Worm (Caenorhabditis elegans): ENCODE measurements around the gene F56A8.8.
A peak's percentile ranks its signal among the peaks of the same experiment; 100 is the strongest.

The F56A8.8 gene

ce11 chrIII:13296289-13296874, 10.9 kb downstream of the F56A8.8 start, which contains the start of gene npp-18 (continued):
- TF ChIP-seq arid-1 (GFP tag; conservative IDR thresholded peaks at IDR 0.05) (0 out of 2 replicates have a peak, but pooled peaks have one; percentile 15), hlh-30 (tag; optimal IDR thresholded peaks at IDR 0.05; ENCODE audit: insufficient read depth) (peak; percentile 4), ceh-20 (GFP tag; IDR thresholded peaks at IDR 0.05) (peak; percentile 77), snpc-1.2 (GFP tag; IDR thresholded peaks at IDR 0.05) (0 out of 2 replicates have a peak, but pooled peaks have one; percentile 7), dmd-8 (GFP tag; IDR thresholded peaks at IDR 0.05) (0 out of 2 replicates have a peak, but pooled peaks have one; percentile 44), nhr-102 (tag; optimal IDR thresholded peaks at IDR 0.05) (peak; percentile 49), dmd-6 (GFP tag; IDR thresholded peaks at IDR 0.05) (peak; percentile 54), lin-1 (GFP tag; IDR thresholded peaks at IDR 0.05) (0 out of 2 replicates have a peak, but pooled peaks have one; percentile 54), nhr-28 (tag; optimal IDR thresholded peaks at IDR 0.05) (peak; percentile 9), ctbp-1 (GFP tag; IDR thresholded peaks at IDR 0.05) (peak; percentile 70; the same call in 1 of the 2 replicates)

- TF ChIP-seq hlh-11 (tag; optimal IDR thresholded peaks at IDR 0.05) (peak; percentile 7), jun-1 (tag; optimal IDR thresholded peaks at IDR 0.05) (no peak), mxl-3 (GFP tag; optimal IDR thresholded peaks at IDR 0.05) (peak; percentile 8), mep-1 (tag; optimal IDR thresholded peaks at IDR 0.05) (peak; percentile 17), nhr-28 (tag; optimal IDR thresholded peaks at IDR 0.05) (peak; percentile 6), daf-16 (GFP tag; optimal IDR thresholded peaks at IDR 0.05) (no peak), daf-16 (tag; optimal IDR thresholded peaks at IDR 0.05) (peak; percentile 34), F49E8.2 (tag; optimal IDR thresholded peaks at IDR 0.05; ENCODE audit: borderline replicate concordance) (no peak), nhr-25 (tag; optimal IDR thresholded peaks at IDR 0.05; ENCODE audit: borderline replicate concordance, insufficient read depth) (peak; percentile 19), ama-1 (optimal IDR thresholded peaks at IDR 0.05) (peak; percentile 9), pqm-1 (tag; optimal IDR thresholded peaks at IDR 0.05) (peak; percentile 23), ceh-82 (tag; optimal IDR thresholded peaks at IDR 0.05) (no peak), dve-1 (tag; optimal IDR thresholded peaks at IDR 0.05; ENCODE audit: insufficient read depth) (peak; percentile 38)
Measured at ce11 chrIII:13298722-13299431, 13.4 kb downstream of the F56A8.8 start, which contains the start of gene pgm-2. TSS of gene pgm-2 (plus strand) at chrIII:13299378.

ce11 chrIII:13301983-13302382, 16.5 kb downstream of the F56A8.8 start:
- no peak for TF ChIP-seq T20F7.1 (GFP tag; optimal IDR thresholded peaks at IDR 0.05)
- TF ChIP-seq zfp-2 (tag; optimal IDR thresholded peaks at IDR 0.05) = no peak
- TF ChIP-seq ceh-62 (tag; optimal IDR thresholded peaks at IDR 0.05) = no peak
- TF ChIP-seq unc-62 (GFP tag; optimal IDR thresholded peaks at IDR 0.05 in 1 of 2) = no peak
- no peak for TF ChIP-seq unc-62 (tag; optimal IDR thresholded peaks at IDR 0.05)
- no peak for TF ChIP-seq mep-1 (tag; optimal IDR thresholded peaks at IDR 0.05)
- no peak for TF ChIP-seq mdl-1 (tag; optimal IDR thresholded peaks at IDR 0.05)
- TF ChIP-seq fos-1 (tag; optimal IDR thresholded peaks at IDR 0.05) = no peak
- 0 out of 2 replicates have a peak, but pooled peaks have one; percentile 42 for TF ChIP-seq dmd-8 (GFP tag; IDR thresholded peaks at IDR 0.05)
- no peak for TF ChIP-seq dmd-6 (GFP tag; IDR thresholded peaks at IDR 0.05)
- TF ChIP-seq fkh-10 (GFP tag; optimal IDR thresholded peaks at IDR 0.05) = no peak
- TF ChIP-seq set-16 (GFP tag; IDR thresholded peaks at IDR 0.05) = peak; percentile 58
- TF ChIP-seq ceh-82 (tag; optimal IDR thresholded peaks at IDR 0.05) = no peak
- TF ChIP-seq ztf-7 (tag; optimal IDR thresholded peaks at IDR 0.05) = no peak
- TF ChIP-seq hlh-30 (tag; optimal IDR thresholded peaks at IDR 0.05; ENCODE audit: insufficient read depth) = no peak
- TF ChIP-seq hif-1 (tag; optimal IDR thresholded peaks at IDR 0.05) = no peak

ce11 chrIII:13302578-13302977, 17.1 kb downstream of the F56A8.8 start:
- TF ChIP-seq aly-2 (tag; optimal IDR thresholded peaks at IDR 0.05) = no peak
- TF ChIP-seq unc-130 (GFP tag; optimal IDR thresholded peaks at IDR 0.05) = peak; percentile 5
- peak; percentile 42 for TF ChIP-seq lin-38 (GFP tag; IDR thresholded peaks at IDR 0.05)

All from whole organism, L4 larva.